Comparison of ENCODE assay signal across 2 fruit fly cellular contexts in genomic region chr3L:11199320-11199719, dm6.
TF ChIP-seq lines count a peak whose summit lies in the region.

TSS of gene CG7607 (plus strand) at chr3L:11199620.

- no peak for TF ChIP-seq CTCF in whole organism, embryonic (GFP tag; optimal IDR thresholded peaks at IDR 0.05; lab: Kevin White, UChicago)

TF ChIP-seq in whole organism, embryonic, 481 proteins besides CTCF, POLR2A, EP300 and RAD21:
- TF ChIP-seq Fer3 (tag; optimal IDR thresholded peaks at IDR 0.05; lab: Kevin White, UChicago) (no peak), CG11723 (GFP tag; optimal IDR thresholded peaks at IDR 0.05; lab: Kevin White, UChicago) (no peak), h (optimal IDR thresholded peaks at IDR 0.05; lab: Kevin White, UChicago) (no peak), crol (GFP tag; IDR thresholded peaks at IDR 0.05; lab: Robert Waterston, UW) (no peak), Ets65A (GFP tag; lab: Kevin White, UChicago) (peak; percentile 37), CG31441 (GFP tag; IDR thresholded peaks at IDR 0.05; lab: Robert Waterston, UW) (no peak)

TF ChIP-seq in whole organism, prepupa, 60 proteins besides CTCF, POLR2A, EP300 and RAD21:
- no peak for TF ChIP-seq Hr4 (GFP tag; optimal IDR thresholded peaks at IDR 0.05; lab: Kevin White, UChicago)
- TF ChIP-seq dsx (GFP tag; optimal IDR thresholded peaks at IDR 0.05; lab: Kevin White, UChicago; ENCODE audit: poor library complexity, severe bottlenecking) = peak; percentile 35
- TF ChIP-seq CG3919 (GFP tag; optimal IDR thresholded peaks at IDR 0.05; lab: Kevin White, UChicago) = no peak
- no peak for TF ChIP-seq CG6792 (GFP tag; optimal IDR thresholded peaks at IDR 0.05; lab: Kevin White, UChicago)
